Worm (Caenorhabditis elegans): ENCODE results near the gene F41G3.19.

ce11 chrII:6713003-6713402 is 38.9 kb downstream of the F41G3.19 start:
- TF ChIP-seq lin-40 (tag; optimal IDR thresholded peaks at IDR 0.05) (no peak), aptf-3 (GFP tag; IDR thresholded peaks at IDR 0.05) (no peak), egrh-3 (GFP tag; IDR thresholded peaks at IDR 0.05) (no peak), mes-4 (tag; optimal IDR thresholded peaks at IDR 0.05) (no peak)

Measured in whole organism, young adult.